Fruit fly (Drosophila melanogaster) whole organism: ENCODE results near the gene Trm7-34.

Experiments
- CG8478 ChIP-seq: fragments of >200 bp; optimal IDR thresholded peaks from 2 replicates; lab custom pipeline; 2018; ENCODE audit warnings: inconsistent platforms
- Dll ChIP-seq: fragments of >200 bp; optimal IDR thresholded peaks from 2 replicates; lab custom pipeline; 2017
- EcR ChIP-seq, 2 experiments: fragments of >200 bp; optimal IDR thresholded peaks; 2 replicates each; lab custom pipeline; 2017; ENCODE audit warnings: missing biosample characterization in 2 of 2, missing genetic modification characterization in 2 of 2, missing genetic modification reagents in 2 of 2
- pan ChIP-seq: fragments of >200 bp; optimal IDR thresholded peaks from 2 replicates; lab custom pipeline; 2017
- psq ChIP-seq: fragments of >200 bp; optimal IDR thresholded peaks from 2 replicates; lab custom pipeline; 2017
- usp ChIP-seq: fragments of >200 bp; optimal IDR thresholded peaks from 2 replicates; lab custom pipeline; 2017; ENCODE audit warnings: missing biosample characterization, missing genetic modification characterization, mixed read lengths

Trm7-34 gene

dm6 chr3R:21133517-21133916 is at the start of gene Trm7-34:
Gene Trm7-34, minus strand, starts transcription at chr3R:21133881.
- TF ChIP-seq Dll (lab: Kevin White, UChicago) (no peak), pan (lab: Kevin White, UChicago) (no peak), EcR (GFP tag; optimal IDR thresholded peaks at IDR 0.05; lab: Kevin White, UChicago) (no peak), usp (no peak), psq (no peak), CG8478 (lab: Kevin White, UChicago) (no peak)

dm6 chr3R:21181957-21182356 is 48.3 kb upstream of the Trm7-34 start:
- TF ChIP-seq usp (no peak), psq (no peak), EcR (GFP tag; optimal IDR thresholded peaks at IDR 0.05; lab: Kevin White, UChicago) (no peak), CG8478 (lab: Kevin White, UChicago) (no peak), Dll (lab: Kevin White, UChicago) (no peak), pan (lab: Kevin White, UChicago) (no peak)

- no peak for TF ChIP-seq EcR (GFP tag; optimal IDR thresholded peaks at IDR 0.05; lab: Kevin White, UChicago)
- no peak for TF ChIP-seq Dll (lab: Kevin White, UChicago)
- TF ChIP-seq CG8478 (lab: Kevin White, UChicago), result no peak
These were observed 46.7 kb upstream of the Trm7-34 start for dm6 chr3R:21180391-21180796.

- TF ChIP-seq Dll (lab: Kevin White, UChicago) (no peak), pan (lab: Kevin White, UChicago) (no peak), psq (no peak), EcR (GFP tag; optimal IDR thresholded peaks at IDR 0.05; lab: Kevin White, UChicago) (no peak)
These were observed 46.1 kb upstream of the Trm7-34 start for dm6 chr3R:21179592-21180390.

dm6 chr3R:21176663-21177145 is 43.0 kb upstream of the Trm7-34 start:
- TF ChIP-seq usp (no peak), EcR (GFP tag; optimal IDR thresholded peaks at IDR 0.05; lab: Kevin White, UChicago) (no peak), pan (lab: Kevin White, UChicago) (no peak), psq (no peak), CG8478 (lab: Kevin White, UChicago) (no peak), Dll (lab: Kevin White, UChicago) (no peak)

dm6 chr3R:21169525-21170149 is 36.0 kb upstream of the Trm7-34 start:
- TF ChIP-seq pan (lab: Kevin White, UChicago), result no peak
- TF ChIP-seq EcR (GFP tag; optimal IDR thresholded peaks at IDR 0.05; lab: Kevin White, UChicago), result no peak
- no peak for TF ChIP-seq psq

dm6 chr3R:21168105-21168504 is 34.4 kb upstream of the Trm7-34 start, which contains the start of gene Snmp1:
Gene Snmp1, minus strand, starts transcription at chr3R:21168205.
- TF ChIP-seq usp (no peak), CG8478 (lab: Kevin White, UChicago) (no peak)

dm6 chr3R:21163318-21163828 is 29.7 kb upstream of the Trm7-34 start, which contains the start of gene CG5810:
Gene CG5810, plus strand, starts transcription at chr3R:21163778.
- no peak for TF ChIP-seq pan (lab: Kevin White, UChicago)
- TF ChIP-seq CG8478 (lab: Kevin White, UChicago), result no peak
- no peak for TF ChIP-seq EcR (GFP tag; optimal IDR thresholded peaks at IDR 0.05; lab: Kevin White, UChicago)
- TF ChIP-seq Dll (lab: Kevin White, UChicago), result no peak
- TF ChIP-seq psq, result no peak
- no peak for TF ChIP-seq usp

dm6 chr3R:21161620-21162029 is 27.9 kb upstream of the Trm7-34 start:
- TF ChIP-seq EcR (GFP tag; optimal IDR thresholded peaks at IDR 0.05; lab: Kevin White, UChicago) (no peak), usp (no peak), pan (lab: Kevin White, UChicago) (no peak), CG8478 (lab: Kevin White, UChicago) (no peak), psq (no peak), Dll (lab: Kevin White, UChicago) (no peak)

dm6 chr3R:21161042-21161532 is 27.4 kb upstream of the Trm7-34 start, which contains the start of gene cDIP:
Gene cDIP, minus strand, starts transcription at chr3R:21161092.
- TF ChIP-seq EcR (GFP tag; optimal IDR thresholded peaks at IDR 0.05; lab: Kevin White, UChicago) (no peak), Dll (lab: Kevin White, UChicago) (no peak), psq (no peak), usp (no peak), CG8478 (lab: Kevin White, UChicago) (no peak), pan (lab: Kevin White, UChicago) (no peak)

- TF ChIP-seq CG8478 (lab: Kevin White, UChicago) (no peak), Dll (lab: Kevin White, UChicago) (no peak), EcR (GFP tag; optimal IDR thresholded peaks at IDR 0.05; lab: Kevin White, UChicago) (no peak), psq (no peak), usp (no peak), pan (lab: Kevin White, UChicago) (no peak)
These were observed 25.0 kb upstream of the Trm7-34 start for dm6 chr3R:21158643-21159042.
